Fruit fly (Drosophila melanogaster) ovary, adult (tissue): ENCODE measurements around the gene CG34028.

Experiments used
- CG17801 ChIP-seq: fragments of 200-800 bp; optimal IDR thresholded peaks from 2 replicates; lab custom pipeline; 2019; ENCODE audit warnings: missing biosample characterization, mild to moderate bottlenecking, missing genetic modification characterization, moderate library complexity; ENCODE audit not compliant: partially characterized antibody

CG34028 gene

dm6 chrX:9511224-9511623 lies at the start of gene CG34028:
Gene CG34028, plus strand, starts transcription at chrX:9511524.
- no peak for TF ChIP-seq CG17801

dm6 chrX:9466150-9466549 lies 45.2 kb upstream of the CG34028 start:
- TF ChIP-seq CG17801 = peak; percentile 51

DNA sequence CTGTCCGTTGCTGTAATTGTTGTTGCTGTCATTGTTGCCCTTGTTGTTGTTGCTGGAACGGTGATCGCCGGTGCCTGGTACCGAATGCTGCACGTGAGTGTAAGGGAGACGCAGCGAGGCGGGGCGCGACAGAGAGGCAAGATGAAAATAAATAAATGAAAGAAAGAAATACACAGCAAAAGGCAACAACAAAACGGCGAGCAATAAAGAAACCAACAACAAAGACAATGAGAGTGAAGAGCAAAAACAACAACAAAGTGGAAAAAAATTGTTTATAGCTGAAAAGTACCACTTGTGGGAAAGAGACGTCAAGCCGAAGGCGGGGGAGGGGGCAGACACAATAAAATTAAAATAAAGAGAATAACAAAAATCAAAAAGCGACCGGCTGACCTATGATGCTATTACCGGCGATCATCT lies 44.7 kb upstream of the CG34028 start:
- no peak for TF ChIP-seq CG17801

dm6 chrX:9467066-9467465 lies 44.3 kb upstream of the CG34028 start:
- no peak for TF ChIP-seq CG17801

- TF ChIP-seq CG17801 = no peak
These were observed 43.7 kb upstream of the CG34028 start for dm6 chrX:9467656-9468055.

DNA sequence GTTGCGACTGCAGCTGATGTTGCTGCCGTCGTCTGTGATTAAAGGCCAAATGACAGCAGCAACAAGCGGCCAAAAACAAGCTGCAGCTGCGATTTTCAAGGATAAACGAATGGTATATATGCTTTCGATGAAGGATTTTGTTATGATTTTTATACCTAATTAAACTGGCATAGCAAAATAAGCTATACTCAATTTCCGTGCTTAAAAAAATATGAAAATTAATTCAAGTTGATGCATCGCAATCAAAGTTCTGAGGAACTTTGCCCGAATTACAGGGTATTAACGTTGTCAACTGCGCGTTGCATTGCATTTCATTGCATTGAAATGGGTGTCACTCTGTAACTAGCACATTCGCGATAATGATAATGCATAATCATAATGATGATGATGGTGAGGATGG lies 43.0 kb upstream of the CG34028 start:
- no peak for TF ChIP-seq CG17801

DNA sequence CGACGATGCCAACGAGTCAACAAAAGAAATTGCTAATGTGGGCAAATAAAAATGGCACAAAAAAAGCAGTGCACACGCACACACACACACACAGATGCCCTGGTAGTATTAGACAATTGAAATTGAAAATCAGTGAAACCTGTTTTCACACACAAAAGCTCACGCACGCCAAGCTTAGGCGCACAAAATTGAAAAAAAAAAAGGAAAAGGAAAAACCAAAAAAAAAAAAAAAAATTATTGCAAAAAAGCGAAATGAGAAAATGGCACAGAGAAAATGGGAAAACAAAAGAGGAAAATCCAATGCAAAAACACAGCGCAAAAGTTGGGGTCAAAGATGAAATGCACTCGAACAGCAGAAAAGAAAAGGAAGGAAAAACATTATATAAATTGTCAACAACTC lies 37.2 kb upstream of the CG34028 start:
- no peak for TF ChIP-seq CG17801

dm6 chrX:9476908-9477307 lies 34.4 kb upstream of the CG34028 start:
- peak; percentile 20 for TF ChIP-seq CG17801

- TF ChIP-seq CG17801 = no peak
These were observed 32.6 kb upstream of the CG34028 start for dm6 chrX:9478756-9479155.

- TF ChIP-seq CG17801 = no peak
These were observed 27.7 kb upstream of the CG34028 start for dm6 chrX:9483613-9484012.

- TF ChIP-seq CG17801 = no peak
These were observed 26.1 kb upstream of the CG34028 start for dm6 chrX:9485175-9485574.

- no peak for TF ChIP-seq CG17801
These were observed 25.4 kb upstream of the CG34028 start for dm6 chrX:9485899-9486298.

DNA sequence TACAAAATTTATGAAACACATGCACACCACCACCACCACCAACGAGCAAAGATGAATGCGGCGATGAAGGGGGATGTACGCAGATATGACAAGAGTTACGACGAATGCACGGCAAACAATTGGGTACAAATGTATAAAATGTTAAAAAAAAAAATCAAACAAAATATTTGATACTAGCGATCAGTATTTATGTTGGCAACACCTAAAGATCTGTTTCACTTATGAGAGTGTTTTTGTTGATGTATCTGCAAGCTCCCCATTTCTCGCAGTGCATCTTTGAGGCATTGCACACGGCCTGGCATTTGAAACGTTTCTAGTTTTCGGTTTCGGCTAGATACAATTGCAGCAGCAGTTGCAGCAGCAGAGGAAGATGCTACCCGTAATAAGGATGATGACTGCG lies 24.5 kb upstream of the CG34028 start:
- TF ChIP-seq CG17801 = no peak

DNA sequence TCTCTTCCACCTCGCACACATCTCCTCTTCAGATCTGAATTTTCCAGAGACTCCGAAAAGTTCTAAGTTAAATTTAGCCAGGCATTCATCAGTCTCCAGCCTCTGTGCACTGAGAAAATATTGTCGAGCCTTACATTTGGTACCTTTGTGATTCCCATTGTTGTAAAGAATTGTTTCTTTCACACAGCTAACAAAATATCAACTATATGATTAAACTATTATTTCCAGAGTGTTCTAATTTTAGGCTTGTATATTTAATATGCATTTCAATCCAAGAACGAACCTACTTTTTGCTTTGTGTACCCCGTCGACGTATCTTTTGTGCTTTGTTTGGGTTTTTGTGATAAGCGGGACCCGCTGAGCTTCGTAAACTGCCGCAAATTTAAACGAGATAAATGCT lies 17.2 kb upstream of the CG34028 start:
- no peak for TF ChIP-seq CG17801

- TF ChIP-seq CG17801 = no peak
These were observed 15.3 kb upstream of the CG34028 start for dm6 chrX:9495945-9496445.

- TF ChIP-seq CG17801 = no peak
These were observed 14.2 kb upstream of the CG34028 start for dm6 chrX:9497123-9497522.

DNA sequence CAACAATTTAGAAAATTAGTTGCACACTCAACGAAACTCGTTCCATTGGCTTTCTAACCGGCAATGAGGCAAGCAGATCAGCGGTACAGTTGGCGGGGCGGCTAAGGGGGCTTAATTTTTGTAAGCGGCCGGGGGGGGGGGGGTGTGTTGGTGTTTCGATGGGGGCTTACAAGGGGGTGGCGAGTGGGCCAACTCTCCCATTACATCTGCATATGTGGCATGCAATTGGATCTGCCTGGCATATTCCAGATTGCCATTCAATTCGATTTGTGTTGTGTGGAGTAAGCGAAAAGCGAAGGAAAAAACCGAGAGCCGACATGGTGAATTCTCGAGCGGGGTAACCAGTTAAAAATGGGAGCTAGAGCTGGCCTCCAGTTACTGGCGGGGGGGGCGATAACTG lies 13.2 kb upstream of the CG34028 start:
- TF ChIP-seq CG17801 = no peak

- TF ChIP-seq CG17801 = peak; percentile 13
These were observed 11.1 kb upstream of the CG34028 start, which contains the start of gene mgl for dm6 chrX:9499994-9500804. Gene mgl, minus strand, starts transcription at chrX:9500129.
